Worm (Caenorhabditis elegans): ENCODE results near the gene cpg-1.

cpg-1 gene

DNA sequence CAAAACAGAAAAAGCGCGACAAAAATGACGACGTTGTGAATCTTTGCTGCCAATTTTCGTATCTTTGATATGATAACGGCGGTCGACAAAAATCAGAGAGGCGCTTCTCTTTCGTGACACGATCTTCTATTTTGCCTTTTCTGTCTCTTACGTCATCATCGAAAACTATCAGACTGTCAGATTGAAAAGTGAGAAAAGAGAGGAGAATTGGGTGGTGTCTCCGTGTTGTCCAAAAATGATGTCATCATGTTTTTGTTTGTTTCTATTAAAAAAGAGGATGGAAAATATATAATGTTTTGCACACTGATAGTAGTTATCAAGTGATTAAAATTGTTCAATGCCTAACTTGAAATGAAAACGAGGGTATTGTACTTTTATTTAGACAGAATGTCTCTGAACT, 6.9 kb downstream of the cpg-1 start (continued):
- no peak for TF ChIP-seq gei-8 (GFP tag; optimal IDR thresholded peaks at IDR 0.05)
- no peak; the same call in 1 of the 2 replicates for TF ChIP-seq lin-1 (GFP tag; IDR thresholded peaks at IDR 0.05)
- peak in 1 of 2 experiments; percentile 72 for TF ChIP-seq mdl-1 (tag; optimal IDR thresholded peaks at IDR 0.05)
- peak; percentile 56 for TF ChIP-seq lin-13 (GFP tag; optimal IDR thresholded peaks at IDR 0.05)
- TF ChIP-seq lsy-2 (tag; optimal IDR thresholded peaks at IDR 0.05), result peak in 1 of 2 experiments; percentile 39
- TF ChIP-seq php-3 (GFP tag; IDR thresholded peaks at IDR 0.05), result peak; percentile 80; the same call in 1 of the 2 replicates
- no peak for TF ChIP-seq nhr-111 (GFP tag; optimal IDR thresholded peaks at IDR 0.05)
- peak; percentile 39 for TF ChIP-seq cey-2 (tag; optimal IDR thresholded peaks at IDR 0.05; ENCODE audit: borderline replicate concordance, insufficient read depth)
- no peak for TF ChIP-seq lin-39 (tag; optimal IDR thresholded peaks at IDR 0.05)
- peak; percentile 95 for TF ChIP-seq dmd-6 (GFP tag; IDR thresholded peaks at IDR 0.05)
- no peak for TF ChIP-seq F26F4.8 (GFP tag; conservative IDR thresholded peaks at IDR 0.05)
- TF ChIP-seq arid-1 (GFP tag; conservative IDR thresholded peaks at IDR 0.05), result no peak
- TF ChIP-seq sdz-12 (GFP tag; optimal IDR thresholded peaks at IDR 0.05), result no peak
- peak; percentile 53 for TF ChIP-seq hlh-30 (tag; optimal IDR thresholded peaks at IDR 0.05; ENCODE audit: insufficient read depth)
- TF ChIP-seq nhr-102 (tag; optimal IDR thresholded peaks at IDR 0.05), result peak; percentile 82
- TF ChIP-seq egl-27 (tag; optimal IDR thresholded peaks at IDR 0.05), result no peak
- TF ChIP-seq saeg-2 (GFP tag; IDR thresholded peaks at IDR 0.05), result peak; percentile 41; the same call in 1 of the 2 replicates
- TF ChIP-seq nhr-48 (tag; optimal IDR thresholded peaks at IDR 0.05), result peak; percentile 88
- no peak for TF ChIP-seq Y105C5A.15 (GFP tag; IDR thresholded peaks at IDR 0.05)
- TF ChIP-seq spr-3 (GFP tag; optimal IDR thresholded peaks at IDR 0.05), result no peak
- TF ChIP-seq lim-7 (GFP tag; IDR thresholded peaks at IDR 0.05), result no peak
- TF ChIP-seq nhr-25 (tag; optimal IDR thresholded peaks at IDR 0.05; ENCODE audit: borderline replicate concordance, insufficient read depth), result no peak
- peak; percentile 93 for TF ChIP-seq hlh-11 (tag; optimal IDR thresholded peaks at IDR 0.05)
- TF ChIP-seq skn-1 (tag; optimal IDR thresholded peaks at IDR 0.05), result no peak
- 0 out of 2 replicates have a peak, but pooled peaks have one; percentile 54 for TF ChIP-seq ceh-20 (GFP tag; IDR thresholded peaks at IDR 0.05)
- peak; percentile 36 for TF ChIP-seq pqm-1 (tag; optimal IDR thresholded peaks at IDR 0.05)
- peak; percentile 55 for TF ChIP-seq nhr-77 (tag; optimal IDR thresholded peaks at IDR 0.05)
- TF ChIP-seq ZK546.5 (tag; optimal IDR thresholded peaks at IDR 0.05), result no peak
- TF ChIP-seq tra-1 (GFP tag; IDR thresholded peaks at IDR 0.05), result peak; percentile 61; the same call in 1 of the 2 replicates
- TF ChIP-seq nhr-42 (GFP tag; IDR thresholded peaks at IDR 0.05), result 0 out of 2 replicates have a peak, but pooled peaks have one; percentile 38
- TF ChIP-seq daf-8 (GFP tag; IDR thresholded peaks at IDR 0.05), result no peak
- peak; percentile 93 for TF ChIP-seq dve-1 (tag; optimal IDR thresholded peaks at IDR 0.05; ENCODE audit: insufficient read depth)
- TF ChIP-seq F49E8.2 (tag; optimal IDR thresholded peaks at IDR 0.05; ENCODE audit: borderline replicate concordance), result no peak
- no peak for TF ChIP-seq zip-2 (tag; optimal IDR thresholded peaks at IDR 0.05)
- no peak for TF ChIP-seq ceh-82 (tag; optimal IDR thresholded peaks at IDR 0.05)
- no peak for TF ChIP-seq lir-3 (tag; optimal IDR thresholded peaks at IDR 0.05)
- no peak for TF ChIP-seq aha-1 (tag)
- TF ChIP-seq vab-7 (GFP tag; IDR thresholded peaks at IDR 0.05), result no peak
- TF ChIP-seq ceh-44 (GFP tag; IDR thresholded peaks at IDR 0.05), result no peak
- peak; percentile 46 for TF ChIP-seq mxl-3 (GFP tag; optimal IDR thresholded peaks at IDR 0.05)
- TF ChIP-seq nhr-41 (GFP tag; IDR thresholded peaks at IDR 0.05), result peak; percentile 39; the same call in 1 of the 2 replicates
- no peak for TF ChIP-seq zfp-2 (tag; optimal IDR thresholded peaks at IDR 0.05)
- TF ChIP-seq nhr-11 (tag; optimal IDR thresholded peaks at IDR 0.05), result no peak
- TF ChIP-seq mep-1 (tag; optimal IDR thresholded peaks at IDR 0.05), result peak; percentile 58
- TF ChIP-seq daf-16 (GFP tag; optimal IDR thresholded peaks at IDR 0.05), result peak in 1 of 2 experiments; percentile 44
- peak; percentile 96 for TF ChIP-seq daf-16 (tag; optimal IDR thresholded peaks at IDR 0.05)
- no peak for TF ChIP-seq attf-4 (tag; optimal IDR thresholded peaks at IDR 0.05)
- no peak for TF ChIP-seq ctbp-1 (GFP tag; IDR thresholded peaks at IDR 0.05)
- TF ChIP-seq T20F7.1 (GFP tag; optimal IDR thresholded peaks at IDR 0.05), result peak; percentile 30
- TF ChIP-seq F44E2.7 (GFP tag; IDR thresholded peaks at IDR 0.05), result no peak
- peak; percentile 2 for TF ChIP-seq ztf-7 (tag; optimal IDR thresholded peaks at IDR 0.05)

All from whole organism, L4 larva.